In genomic region chrX:8973136-8973535, dm6 we compare ENCODE assay signal across 1 fruit fly cellular context.
A peak's percentile ranks its signal among the peaks of the same experiment; 100 is the strongest.
TF ChIP-seq lines count a peak whose summit lies in the region.

No protein-coding gene starts in this region.

TF ChIP-seq in whole organism, embryonic, 481 proteins besides CTCF, POLR2A, EP300 and RAD21 (continued from another document and continues in another):
- TF ChIP-seq fru (optimal IDR thresholded peaks at IDR 0.05; lab: Kevin White, UChicago) (no peak), CG33213 (GFP tag; optimal IDR thresholded peaks at IDR 0.05; lab: Kevin White, UChicago) (no peak), CG4707 (GFP tag; optimal IDR thresholded peaks at IDR 0.05; lab: Kevin White, UChicago) (no peak), CG4617 (GFP tag; optimal IDR thresholded peaks at IDR 0.05; lab: Kevin White, UChicago; ENCODE audit: borderline replicate concordance) (no peak), dati (GFP tag; IDR thresholded peaks at IDR 0.05; lab: Robert Waterston, UW) (no peak), CG13894 (tag; optimal IDR thresholded peaks at IDR 0.05; lab: Kevin White, UChicago) (no peak), tup (GFP tag; optimal IDR thresholded peaks at IDR 0.05; lab: Kevin White, UChicago) (no peak), CG31441 (GFP tag; IDR thresholded peaks at IDR 0.05; lab: Robert Waterston, UW) (no peak), pho (GFP tag; optimal IDR thresholded peaks at IDR 0.05; lab: Kevin White, UChicago) (no peak), stwl (tag; optimal IDR thresholded peaks at IDR 0.05; lab: Kevin White, UChicago) (no peak), CG6791 (GFP tag; IDR thresholded peaks at IDR 0.05; lab: Robert Waterston, UW; ENCODE audit: partially characterized antibody) (no peak), CG12236 (GFP tag; optimal IDR thresholded peaks at IDR 0.05; lab: Kevin White, UChicago) (no peak), cato (GFP tag; optimal IDR thresholded peaks at IDR 0.05; lab: Kevin White, UChicago; ENCODE audit: borderline replicate concordance) (no peak), MESR4 (GFP tag; optimal IDR thresholded peaks at IDR 0.05; lab: Kevin White, UChicago) (no peak), ham (GFP tag; IDR thresholded peaks at IDR 0.05; lab: Robert Waterston, UW) (no peak), jumu (GFP tag; optimal IDR thresholded peaks at IDR 0.05; lab: Kevin White, UChicago) (no peak), Fer1 (GFP tag; optimal IDR thresholded peaks at IDR 0.05; lab: Kevin White, UChicago) (no peak), B-H1 (GFP tag; IDR thresholded peaks at IDR 0.05; lab: Robert Waterston, UW) (no peak), CG4282 (GFP tag; optimal IDR thresholded peaks at IDR 0.05; lab: Kevin White, UChicago) (no peak), CG13287 (GFP tag; IDR thresholded peaks at IDR 0.05; lab: Robert Waterston, UW; ENCODE audit: partially characterized antibody) (no peak), amos (GFP tag; IDR thresholded peaks at IDR 0.05; lab: Robert Waterston, UW; ENCODE audit: partially characterized antibody) (no peak), CG17361 (GFP tag; IDR thresholded peaks at IDR 0.05; lab: Robert Waterston, UW) (no peak), tap (tag; optimal IDR thresholded peaks at IDR 0.05; lab: Kevin White, UChicago) (no peak), Lim3 (GFP tag; IDR thresholded peaks at IDR 0.05; lab: Robert Waterston, UW) (no peak), CG15479 (GFP tag; optimal IDR thresholded peaks at IDR 0.05; lab: Kevin White, UChicago) (no peak), aop (GFP tag; IDR thresholded peaks at IDR 0.05; lab: Robert Waterston, UW) (no peak), lbe (GFP tag; optimal IDR thresholded peaks at IDR 0.05; lab: Kevin White, UChicago) (no peak), Ravus (GFP tag; IDR thresholded peaks at IDR 0.05; lab: Robert Waterston, UW) (no peak), Dp (GFP tag; optimal IDR thresholded peaks at IDR 0.05; lab: Kevin White, UChicago) (no peak), CG10543 (GFP tag; optimal IDR thresholded peaks at IDR 0.05; lab: Kevin White, UChicago) (peak; percentile 21), CG6254 (GFP tag; optimal IDR thresholded peaks at IDR 0.05; lab: Kevin White, UChicago) (no peak), Dref (GFP tag; IDR thresholded peaks at IDR 0.05; lab: Robert Waterston, UW) (no peak), CG42726 (GFP tag; IDR thresholded peaks at IDR 0.05; lab: Robert Waterston, UW; ENCODE audit: partially characterized antibody) (no peak), HmgD (GFP tag; optimal IDR thresholded peaks at IDR 0.05; lab: Kevin White, UChicago) (no peak), CG4820 (GFP tag; optimal IDR thresholded peaks at IDR 0.05; lab: Kevin White, UChicago) (no peak), CG2116 (GFP tag; optimal IDR thresholded peaks at IDR 0.05; lab: Kevin White, UChicago) (no peak), hth (optimal IDR thresholded peaks at IDR 0.05; lab: Kevin White, UChicago) (no peak), CG3726 (GFP tag; IDR thresholded peaks at IDR 0.05; lab: Robert Waterston, UW) (no peak), zfh1 (GFP tag; IDR thresholded peaks at IDR 0.05; lab: Robert Waterston, UW) (no peak; the same call in 2 of the 3 replicates), CG16813 (GFP tag; IDR thresholded peaks at IDR 0.05; lab: Robert Waterston, UW; ENCODE audit: partially characterized antibody) (no peak), CG11398 (GFP tag; optimal IDR thresholded peaks at IDR 0.05; lab: Kevin White, UChicago) (no peak), Hsf (GFP tag; optimal IDR thresholded peaks at IDR 0.05; lab: Kevin White, UChicago) (no peak), Asciz (GFP tag; optimal IDR thresholded peaks at IDR 0.05; lab: Kevin White, UChicago) (no peak), ato (GFP tag; IDR thresholded peaks at IDR 0.05; lab: Robert Waterston, UW; ENCODE audit: partially characterized antibody) (no peak), nerfin-2 (GFP tag; IDR thresholded peaks at IDR 0.05; lab: Robert Waterston, UW; ENCODE audit: partially characterized antibody) (no peak), CG13624 (GFP tag; optimal IDR thresholded peaks at IDR 0.05; lab: Kevin White, UChicago) (no peak), CG30020 (tag; optimal IDR thresholded peaks at IDR 0.05; lab: Kevin White, UChicago) (no peak), CG10366 (GFP tag; IDR thresholded peaks at IDR 0.05; lab: Robert Waterston, UW) (no peak), CG17359 (tag; optimal IDR thresholded peaks at IDR 0.05; lab: Kevin White, UChicago) (no peak), sr (GFP tag; IDR thresholded peaks at IDR 0.05; lab: Robert Waterston, UW) (no peak), Sox100B (GFP tag; optimal IDR thresholded peaks at IDR 0.05; lab: Kevin White, UChicago) (no peak), HLH54F (GFP tag; optimal IDR thresholded peaks at IDR 0.05; lab: Kevin White, UChicago) (no peak), CG8924 (tag; optimal IDR thresholded peaks at IDR 0.05; lab: Kevin White, UChicago) (no peak), Ssrp (tag; optimal IDR thresholded peaks at IDR 0.05; lab: Kevin White, UChicago) (no peak), CG7963 (GFP tag; IDR thresholded peaks at IDR 0.05; lab: Robert Waterston, UW; ENCODE audit: partially characterized antibody) (no peak), CG4424 (GFP tag; optimal IDR thresholded peaks at IDR 0.05; lab: Kevin White, UChicago) (no peak), CG12744 (GFP tag; optimal IDR thresholded peaks at IDR 0.05; lab: Kevin White, UChicago) (no peak), CG9876 (GFP tag; optimal IDR thresholded peaks at IDR 0.05; lab: Kevin White, UChicago) (no peak), CG15601 (tag; optimal IDR thresholded peaks at IDR 0.05; lab: Kevin White, UChicago) (no peak), CG7928 (GFP tag; optimal IDR thresholded peaks at IDR 0.05; lab: Kevin White, UChicago) (no peak), CG18011 (GFP tag; optimal IDR thresholded peaks at IDR 0.05; lab: Kevin White, UChicago) (no peak), Poxn (GFP tag; IDR thresholded peaks at IDR 0.05; lab: Robert Waterston, UW) (peak; percentile 25; the same call in 1 of the 2 replicates), lilli (GFP tag; optimal IDR thresholded peaks at IDR 0.05; lab: Kevin White, UChicago) (peak; percentile 38), CG15073 (GFP tag; optimal IDR thresholded peaks at IDR 0.05; lab: Kevin White, UChicago) (no peak), CG11560 (tag; IDR thresholded peaks at IDR 0.05; lab: Robert Waterston, UW) (no peak), zfh2 (GFP tag; optimal IDR thresholded peaks at IDR 0.05; lab: Kevin White, UChicago) (no peak), pnt (GFP tag; optimal IDR thresholded peaks at IDR 0.05; lab: Kevin White, UChicago) (no peak), Fer3 (tag; optimal IDR thresholded peaks at IDR 0.05; lab: Kevin White, UChicago) (no peak), Nf-YA (GFP tag; IDR thresholded peaks at IDR 0.05; lab: Robert Waterston, UW) (0 out of 2 replicates have a peak, but pooled peaks have one; percentile 23), Nf-YC (tag; optimal IDR thresholded peaks at IDR 0.05; lab: Kevin White, UChicago) (no peak), Hmr (GFP tag; optimal IDR thresholded peaks at IDR 0.05; lab: Kevin White, UChicago) (no peak), rib (GFP tag; IDR thresholded peaks at IDR 0.05; lab: Robert Waterston, UW) (no peak), CG2875 (GFP tag; optimal IDR thresholded peaks at IDR 0.05; lab: Kevin White, UChicago) (no peak), mld (GFP tag; IDR thresholded peaks at IDR 0.05; lab: Robert Waterston, UW; ENCODE audit: partially characterized antibody) (no peak), psq (GFP tag; optimal IDR thresholded peaks at IDR 0.05; lab: Kevin White, UChicago) (no peak), HLHmδ (GFP tag; optimal IDR thresholded peaks at IDR 0.05; lab: Kevin White, UChicago) (no peak), mirr (GFP tag; optimal IDR thresholded peaks at IDR 0.05; lab: Kevin White, UChicago) (no peak), Pdp1 (GFP tag; optimal IDR thresholded peaks at IDR 0.05; lab: Kevin White, UChicago) (peak in 1 of 2 experiments; percentile 2), toy (GFP tag; IDR thresholded peaks at IDR 0.05; lab: Robert Waterston, UW) (no peak), Atf3 (GFP tag; optimal IDR thresholded peaks at IDR 0.05; lab: Kevin White, UChicago) (no peak), CG7786 (GFP tag; optimal IDR thresholded peaks at IDR 0.05; lab: Kevin White, UChicago) (no peak), btn (GFP tag; optimal IDR thresholded peaks at IDR 0.05; lab: Kevin White, UChicago) (no peak), dan (GFP tag; IDR thresholded peaks at IDR 0.05; lab: Robert Waterston, UW) (no peak), CG34376 (GFP tag; optimal IDR thresholded peaks at IDR 0.05; lab: Kevin White, UChicago) (no peak), CG1603 (tag; optimal IDR thresholded peaks at IDR 0.05; lab: Kevin White, UChicago) (peak; percentile 22), sima (GFP tag; optimal IDR thresholded peaks at IDR 0.05; lab: Kevin White, UChicago) (no peak), seq (GFP tag; IDR thresholded peaks at IDR 0.05; lab: Robert Waterston, UW) (no peak), CG2678 (tag; optimal IDR thresholded peaks at IDR 0.05; lab: Kevin White, UChicago) (no peak), nom (GFP tag; optimal IDR thresholded peaks at IDR 0.05; lab: Kevin White, UChicago) (no peak), sisA (GFP tag; IDR thresholded peaks at IDR 0.05; lab: Robert Waterston, UW) (peak; percentile 50), CG15011 (GFP tag; optimal IDR thresholded peaks at IDR 0.05; lab: Kevin White, UChicago) (no peak), inv (GFP tag; IDR thresholded peaks at IDR 0.05; lab: Robert Waterston, UW; ENCODE audit: partially characterized antibody) (no peak), tna (GFP tag; IDR thresholded peaks at IDR 0.05; lab: Robert Waterston, UW; ENCODE audit: partially characterized antibody) (no peak), lab (GFP tag; optimal IDR thresholded peaks at IDR 0.05; lab: Kevin White, UChicago) (peak; percentile 36), CG15696 (tag; optimal IDR thresholded peaks at IDR 0.05; lab: Kevin White, UChicago) (no peak), dmrt99B (tag; optimal IDR thresholded peaks at IDR 0.05; lab: Kevin White, UChicago) (peak; percentile 37), CG14014 (GFP tag; IDR thresholded peaks at IDR 0.05; lab: Robert Waterston, UW) (0 out of 2 replicates have a peak, but pooled peaks have one; percentile 28), CG4404 (GFP tag; IDR thresholded peaks at IDR 0.05; lab: Robert Waterston, UW) (no peak), NfI (GFP tag; optimal IDR thresholded peaks at IDR 0.05; lab: Kevin White, UChicago) (peak; percentile 34), ken (GFP tag; IDR thresholded peaks at IDR 0.05; lab: Robert Waterston, UW) (0 out of 3 replicates have a peak, but pooled peaks have one; percentile 49), CG10274 (GFP tag; optimal IDR thresholded peaks at IDR 0.05; lab: Kevin White, UChicago) (no peak), CG18619 (GFP tag; optimal IDR thresholded peaks at IDR 0.05; lab: Kevin White, UChicago) (no peak), bowl (GFP tag; IDR thresholded peaks at IDR 0.05; lab: Robert Waterston, UW) (no peak), Doc3 (GFP tag; IDR thresholded peaks at IDR 0.05; lab: Robert Waterston, UW; ENCODE audit: partially characterized antibody) (no peak), CG7987 (GFP tag; optimal IDR thresholded peaks at IDR 0.05; lab: Kevin White, UChicago) (no peak), CG1529 (GFP tag; optimal IDR thresholded peaks at IDR 0.05; lab: Kevin White, UChicago) (no peak), sqz (GFP tag; optimal IDR thresholded peaks at IDR 0.05; lab: Kevin White, UChicago) (no peak), twi (tag; optimal IDR thresholded peaks at IDR 0.05; lab: Kevin White, UChicago) (no peak), HLH3B (GFP tag; IDR thresholded peaks at IDR 0.05; lab: Robert Waterston, UW) (peak; percentile 28; the same call in 1 of the 2 replicates), BEAF-32 (GFP tag; optimal IDR thresholded peaks at IDR 0.05; lab: Kevin White, UChicago) (no peak), fu2 (GFP tag; optimal IDR thresholded peaks at IDR 0.05; lab: Kevin White, UChicago) (no peak), CG9817 (tag; optimal IDR thresholded peaks at IDR 0.05; lab: Kevin White, UChicago) (peak; percentile 34), C15 (GFP tag; IDR thresholded peaks at IDR 0.05; lab: Robert Waterston, UW) (no peak), CG3065 (GFP tag; optimal IDR thresholded peaks at IDR 0.05; lab: Kevin White, UChicago) (no peak), CG10267 (tag; optimal IDR thresholded peaks at IDR 0.05; lab: Kevin White, UChicago) (no peak), gcm (GFP tag; optimal IDR thresholded peaks at IDR 0.05; lab: Kevin White, UChicago) (no peak), Atf-2 (GFP tag; optimal IDR thresholded peaks at IDR 0.05; lab: Kevin White, UChicago) (no peak), Dbx (GFP tag; IDR thresholded peaks at IDR 0.05; lab: Robert Waterston, UW) (peak; percentile 38; the same call in 1 of the 3 replicates), CG10979 (tag; optimal IDR thresholded peaks at IDR 0.05; lab: Kevin White, UChicago) (no peak), CG10209 (GFP tag; optimal IDR thresholded peaks at IDR 0.05; lab: Kevin White, UChicago) (no peak), CG6854 (GFP tag; optimal IDR thresholded peaks at IDR 0.05; lab: Kevin White, UChicago) (no peak), CG8089 (GFP tag; optimal IDR thresholded peaks at IDR 0.05; lab: Kevin White, UChicago) (no peak), CG30403 (GFP tag; optimal IDR thresholded peaks at IDR 0.05; lab: Kevin White, UChicago) (peak; percentile 5), CG12299 (tag; optimal IDR thresholded peaks at IDR 0.05; lab: Kevin White, UChicago) (no peak), gsb-n (tag; optimal IDR thresholded peaks at IDR 0.05; lab: Kevin White, UChicago) (no peak), vfl (GFP tag; optimal IDR thresholded peaks at IDR 0.05; lab: Kevin White, UChicago) (no peak), CG31224 (GFP tag; IDR thresholded peaks at IDR 0.05; lab: Robert Waterston, UW) (0 out of 2 replicates have a peak, but pooled peaks have one; percentile 13), sc (optimal IDR thresholded peaks at IDR 0.05; lab: Kevin White, UChicago) (no peak), sc (GFP tag; optimal IDR thresholded peaks at IDR 0.05; lab: Kevin White, UChicago) (no peak), CG6813 (GFP tag; optimal IDR thresholded peaks at IDR 0.05; lab: Kevin White, UChicago) (no peak), CG4360 (GFP tag; IDR thresholded peaks at IDR 0.05; lab: Robert Waterston, UW) (no peak), CG9215 (GFP tag; IDR thresholded peaks at IDR 0.05; lab: Robert Waterston, UW) (peak; percentile 49; the same call in 1 of the 2 replicates), CG11504 (tag; optimal IDR thresholded peaks at IDR 0.05; lab: Kevin White, UChicago) (peak; percentile 49), hbn (GFP tag; IDR thresholded peaks at IDR 0.05; lab: Robert Waterston, UW; ENCODE audit: partially characterized antibody) (no peak), repo (GFP tag; optimal IDR thresholded peaks at IDR 0.05; lab: Kevin White, UChicago) (no peak), zen2 (GFP tag; IDR thresholded peaks at IDR 0.05; lab: Robert Waterston, UW; ENCODE audit: partially characterized antibody) (no peak)
